Worm (Caenorhabditis elegans) whole organism, L1 larva: ENCODE data around the gene Y39G8B.1.
"Not testable (repeated sequence)": the region's sequence is repeated elsewhere in the genome, so short reads cannot be mapped to it uniquely, and the experiment has no call there.

Experiments
- C04F5.9 ChIP-seq: sonication (generic microtip); optimal IDR thresholded peaks from 2 replicates; lab custom pipeline; 2016; ENCODE audit warnings: missing genetic modification characterization, missing compliant biosample characterization
- C34B4.2 ChIP-seq: sonication (generic microtip); optimal IDR thresholded peaks from 2 replicates; lab custom pipeline; 2017; ENCODE audit warnings: mild to moderate bottlenecking, missing genetic modification characterization, missing compliant biosample characterization
- F16B12.6 ChIP-seq: fragments of 150-350 bp; optimal IDR thresholded peaks from 2 replicates; lab custom pipeline; 2014; ENCODE audit warnings: missing biosample characterization, missing genetic modification characterization
- alr-1 ChIP-seq: fragments of 200-800 bp; sonication (Bioruptor generic); optimal IDR thresholded peaks from 2 replicates; lab custom pipeline; 2018; ENCODE audit warnings: borderline replicate concordance, mild to moderate bottlenecking, missing genetic modification characterization, missing compliant biosample characterization
- ama-1 ChIP-seq: fragments of 150-350 bp; optimal IDR thresholded peaks from 2 replicates; lab custom pipeline; 2014
- blmp-1 ChIP-seq: fragments of 150-350 bp; optimal IDR thresholded peaks from 2 replicates; lab custom pipeline; 2014; ENCODE audit warnings: missing biosample characterization, missing genetic modification characterization
- ceh-8 ChIP-seq: fragments of 200-800 bp; sonication (Bioruptor generic); optimal IDR thresholded peaks from 2 replicates; lab custom pipeline; 2018; ENCODE audit warnings: mild to moderate bottlenecking, missing genetic modification characterization, moderate library complexity, missing compliant biosample characterization
- ceh-82 ChIP-seq, 3 experiments: fragments of 150-350 bp in 1 of 3; sonication (generic microtip) in 2 of 3; optimal IDR thresholded peaks; 2 replicates each; lab custom pipeline; 2014 to 2017; ENCODE audit warnings: missing biosample characterization in 3 of 3, missing genetic modification characterization in 3 of 3
- ceh-88 ChIP-seq: fragments of 200-800 bp; sonication (Bioruptor generic); IDR thresholded peaks from 2 replicates; pipeline ENCODE4 v1.3.6; 2022; ENCODE audit warnings: missing genetic modification characterization, missing compliant biosample characterization
- ceh-90 ChIP-seq: sonication (generic microtip); optimal IDR thresholded peaks from 2 replicates; lab custom pipeline; 2016; ENCODE audit warnings: missing genetic modification characterization, missing compliant biosample characterization
- ces-1 ChIP-seq: fragments of 150-350 bp; optimal IDR thresholded peaks from 2 replicates; lab custom pipeline; 2014; ENCODE audit warnings: missing biosample characterization, missing genetic modification reagents, missing genetic modification characterization
- dpl-1 ChIP-seq, 3 experiments: fragments of 150-350 bp in 2 of 3; sonication (generic microtip) in 1 of 3; optimal IDR thresholded peaks; 2 replicates each; lab custom pipeline; 2014 to 2017; ENCODE audit warnings: missing biosample characterization in 3 of 3, missing genetic modification characterization in 3 of 3, missing genetic modification reagents in 3 of 3
- egl-13 ChIP-seq: sonication (generic microtip); optimal IDR thresholded peaks from 2 replicates; lab custom pipeline; 2016; ENCODE audit warnings: missing genotype, missing genetic modification reagents, missing genetic modification characterization, missing compliant biosample characterization
- elt-3 ChIP-seq, 6 experiments: fragments of 150-350 bp in 1 of 6; sonication (generic microtip); optimal IDR thresholded peaks; 2 replicates each; lab custom pipeline; 2017 to 2018; ENCODE audit warnings: missing biosample characterization in 6 of 6, missing genetic modification characterization in 6 of 6, inconsistent platforms in 1 of 6
- fkh-4 ChIP-seq: sonication (generic microtip); optimal IDR thresholded peaks from 2 replicates; lab custom pipeline; 2016; ENCODE audit warnings: missing compliant biosample characterization, missing genetic modification characterization, borderline replicate concordance
- fos-1 ChIP-seq: fragments of 150-350 bp; optimal IDR thresholded peaks from 2 replicates; lab custom pipeline; 2014; ENCODE audit warnings: missing biosample characterization, missing genetic modification characterization
- grh-1 ChIP-seq: fragments of 200-800 bp; sonication (Bioruptor generic); IDR thresholded peaks from 2 replicates; pipeline ENCODE4 v1.3.6; 2022; ENCODE audit warnings: missing genetic modification reagents, missing genetic modification characterization, missing compliant biosample characterization
- irx-1 ChIP-seq: sonication (generic microtip); optimal IDR thresholded peaks from 2 replicates; lab custom pipeline; 2016; ENCODE audit warnings: missing genetic modification characterization, missing compliant biosample characterization
- lin-14 ChIP-seq: fragments of 200-800 bp; sonication (Bioruptor generic); optimal IDR thresholded peaks from 2 replicates; lab custom pipeline; 2018; ENCODE audit warnings: mild to moderate bottlenecking, missing genetic modification characterization, moderate library complexity, missing compliant biosample characterization
- lin-35 ChIP-seq, 2 experiments: fragments of 150-350 bp; optimal IDR thresholded peaks; 2 replicates each; lab custom pipeline; 2014; ENCODE audit warnings: missing biosample characterization in 2 of 2, missing genetic modification characterization in 2 of 2, missing genetic modification reagents in 2 of 2
- lin-39 ChIP-seq: fragments of 150-350 bp; optimal IDR thresholded peaks from 2 replicates; lab custom pipeline; 2014; ENCODE audit warnings: missing biosample characterization, missing genetic modification reagents, missing genetic modification characterization
- lsy-2 ChIP-seq, 2 experiments: fragments of 150-350 bp; optimal IDR thresholded peaks; 2 replicates each; lab custom pipeline; 2014; ENCODE audit warnings: missing biosample characterization in 2 of 2, missing genetic modification characterization in 2 of 2
- mep-1 ChIP-seq: fragments of 150-350 bp; optimal IDR thresholded peaks from 2 replicates; lab custom pipeline; 2014; ENCODE audit warnings: missing biosample characterization, missing genetic modification characterization
- nhr-11 ChIP-seq: fragments of 150-350 bp; optimal IDR thresholded peaks from 2 replicates; lab custom pipeline; 2014; ENCODE audit warnings: missing biosample characterization, missing genetic modification characterization
- nhr-12 ChIP-seq: sonication (generic microtip); optimal IDR thresholded peaks from 2 replicates; lab custom pipeline; 2017; ENCODE audit warnings: missing biosample characterization, missing genetic modification characterization
- nhr-28 ChIP-seq: fragments of 150-350 bp; optimal IDR thresholded peaks from 2 replicates; lab custom pipeline; 2014; ENCODE audit warnings: missing biosample characterization, missing genetic modification characterization
- nhr-76 ChIP-seq: sonication (generic microtip); optimal IDR thresholded peaks from 2 replicates; lab custom pipeline; 2017; ENCODE audit warnings: missing biosample characterization, missing genetic modification characterization
- nhr-77 ChIP-seq: fragments of 150-350 bp; optimal IDR thresholded peaks from 2 replicates; lab custom pipeline; 2014; ENCODE audit warnings: missing biosample characterization, missing genetic modification characterization
- nhr-84 ChIP-seq: sonication (generic microtip); optimal IDR thresholded peaks from 2 replicates; lab custom pipeline; 2017; ENCODE audit warnings: missing biosample characterization, missing genetic modification characterization
- nhr-85 ChIP-seq: sonication (generic microtip); peaks from one replicate; lab custom pipeline; 2016; ENCODE audit warnings: missing genetic modification characterization, inconsistent platforms, missing compliant biosample characterization
- pag-3 ChIP-seq: sonication (generic microtip); optimal IDR thresholded peaks from 2 replicates; lab custom pipeline; 2017; ENCODE audit warnings: missing genetic modification characterization, mild to moderate bottlenecking, missing compliant biosample characterization, antibody characterized with exemption, borderline replicate concordance; ENCODE audit not compliant: insufficient read depth
- pax-3 ChIP-seq: fragments of 200-800 bp; sonication (Bioruptor generic); optimal IDR thresholded peaks from 2 replicates; lab custom pipeline; 2018; ENCODE audit warnings: mild to moderate bottlenecking, missing genetic modification characterization, moderate library complexity, missing compliant biosample characterization
- rnt-1 ChIP-seq: sonication (generic microtip); optimal IDR thresholded peaks from 2 replicates; lab custom pipeline; 2016; ENCODE audit warnings: mild to moderate bottlenecking, missing genetic modification characterization, moderate library complexity, missing compliant biosample characterization
- skn-1 ChIP-seq: fragments of 150-350 bp; optimal IDR thresholded peaks from 2 replicates; lab custom pipeline; 2014; ENCODE audit warnings: missing biosample characterization, missing genetic modification characterization
- snpc-4 ChIP-seq: fragments of 150-350 bp; optimal IDR thresholded peaks from 2 replicates; lab custom pipeline; 2014; ENCODE audit warnings: missing biosample characterization, missing genetic modification characterization
- snu-23 ChIP-seq: sonication (generic microtip); optimal IDR thresholded peaks from 2 replicates; lab custom pipeline; 2016; ENCODE audit warnings: missing genetic modification characterization, missing compliant biosample characterization
- swsn-7 ChIP-seq: sonication (generic microtip); optimal IDR thresholded peaks from 2 replicates; lab custom pipeline; 2016; ENCODE audit warnings: missing genetic modification characterization, missing compliant biosample characterization
- tlp-1 ChIP-seq: fragments of 150-350 bp; optimal IDR thresholded peaks from 2 replicates; lab custom pipeline; 2014; ENCODE audit warnings: missing biosample characterization, missing genetic modification characterization
- unc-130 ChIP-seq: fragments of 150-350 bp; optimal IDR thresholded peaks from 2 replicates; lab custom pipeline; 2017; ENCODE audit warnings: missing biosample characterization, missing genetic modification characterization, inconsistent platforms
- unc-98 ChIP-seq: fragments of 200-800 bp; sonication (Bioruptor generic); IDR thresholded peaks from 2 replicates; pipeline ENCODE4 v1.3.6; 2022; ENCODE audit warnings: missing genetic modification characterization, missing compliant biosample characterization
- xbp-1 ChIP-seq: sonication (generic microtip); optimal IDR thresholded peaks from 2 replicates; lab custom pipeline; 2016; ENCODE audit warnings: missing genetic modification characterization, missing compliant biosample characterization
- ztf-11 ChIP-seq, 2 experiments: sonication (generic microtip); optimal IDR thresholded peaks; 2 replicates each; lab custom pipeline; 2016 to 2017; ENCODE audit warnings: missing genetic modification characterization in 2 of 2, missing biosample characterization in 1 of 2, missing compliant biosample characterization in 1 of 2
- ztf-4 ChIP-seq: fragments of 150-350 bp; optimal IDR thresholded peaks from 2 replicates; lab custom pipeline; 2014; ENCODE audit warnings: missing biosample characterization, missing genetic modification characterization

Gene Y39G8B.1

ce11 chrII:13973514-13973913 is at the start of gene Y39G8B.1:
Y39G8B.1 (minus strand) TSS chrII:13973812.
- TF ChIP-seq lin-35 (GFP tag; optimal IDR thresholded peaks at IDR 0.05; lab: Kevin White, UChicago) (peak in 1 of 2 experiments; percentile 33), pag-3 (tag; lab: Kevin White, UChicago) (no peak), elt-3 (tag; optimal IDR thresholded peaks at IDR 0.05; lab: Kevin White, UChicago) (no peak), fkh-4 (no peak), ztf-11 (tag; optimal IDR thresholded peaks at IDR 0.05; lab: Kevin White, UChicago) (no peak), lsy-2 (tag; optimal IDR thresholded peaks at IDR 0.05; lab: Kevin White, UChicago) (peak in 1 of 2 experiments; percentile 7), dpl-1 (GFP tag; optimal IDR thresholded peaks at IDR 0.05; lab: Kevin White, UChicago) (peak in 1 of 3 experiments; percentile 9), nhr-84 (tag; lab: Kevin White, UChicago) (no peak), F16B12.6 (peak; percentile 35), mep-1 (tag; lab: Kevin White, UChicago) (peak; percentile 47), ces-1 (GFP tag; lab: Kevin White, UChicago) (no peak), nhr-76 (tag; lab: Kevin White, UChicago) (no peak), skn-1 (tag; lab: Kevin White, UChicago) (peak; percentile 1), blmp-1 (tag; lab: Kevin White, UChicago) (peak; percentile 58)

- not testable (repeated sequence) for TF ChIP-seq ama-1 (lab: Kevin White, UChicago); ceh-82 (tag; optimal IDR thresholded peaks at IDR 0.05; lab: Kevin White, UChicago); nhr-76 (tag; lab: Kevin White, UChicago)
Observed at ce11 chrII:14021230-14021629, 47.6 kb upstream of the Y39G8B.1 start, which contains the start of gene F01D5.10. F01D5.10 (minus strand) TSS chrII:14021330.

ce11 chrII:14019625-14020024 is 46.0 kb upstream of the Y39G8B.1 start:
- TF ChIP-seq ceh-8 (GFP tag; lab: Kevin White, UChicago), result peak; percentile 43

- TF ChIP-seq ztf-11 (tag; optimal IDR thresholded peaks at IDR 0.05; lab: Kevin White, UChicago), result no peak
- no peak for TF ChIP-seq unc-98
- TF ChIP-seq, all 84 proteins: peak for 0
Observed at ce11 chrII:14018887-14019286, 45.3 kb upstream of the Y39G8B.1 start.

ce11 chrII:14018192-14018591 is 44.6 kb upstream of the Y39G8B.1 start:
- peak; percentile 5 for TF ChIP-seq C34B4.2
- TF ChIP-seq ceh-8 (GFP tag; lab: Kevin White, UChicago), result peak; percentile 79
- TF ChIP-seq nhr-28, result no peak
- peak; percentile 84 for TF ChIP-seq xbp-1 (tag; lab: Kevin White, UChicago)
- peak; percentile 83 for TF ChIP-seq lin-14
- TF ChIP-seq snu-23 (GFP tag; lab: Kevin White, UChicago), result peak; percentile 91
- peak; percentile 40 to 80 for TF ChIP-seq lin-35 (GFP tag; optimal IDR thresholded peaks at IDR 0.05; lab: Kevin White, UChicago)
- TF ChIP-seq alr-1 (tag; lab: Kevin White, UChicago), result no peak
- TF ChIP-seq fkh-4, result no peak
- TF ChIP-seq ztf-4 (tag; lab: Kevin White, UChicago), result peak; percentile 53
- TF ChIP-seq ama-1 (lab: Kevin White, UChicago), result peak; percentile 97
- TF ChIP-seq ceh-82 (tag; optimal IDR thresholded peaks at IDR 0.05; lab: Kevin White, UChicago), result peak; percentile 22 to 58 (median 33)
- TF ChIP-seq rnt-1 (tag; lab: Kevin White, UChicago), result peak; percentile 85
- peak; percentile 28 to 67 (median 50) for TF ChIP-seq dpl-1 (GFP tag; optimal IDR thresholded peaks at IDR 0.05; lab: Kevin White, UChicago)
- TF ChIP-seq snpc-4 (tag; lab: Kevin White, UChicago), result peak; percentile 100
- TF ChIP-seq nhr-12 (tag; lab: Kevin White, UChicago), result no peak
- peak; percentile 86 for TF ChIP-seq nhr-77 (tag; lab: Kevin White, UChicago)
- TF ChIP-seq lsy-2 (tag; optimal IDR thresholded peaks at IDR 0.05; lab: Kevin White, UChicago), result peak; percentile 31 to 80
- no peak for TF ChIP-seq tlp-1 (tag; lab: Kevin White, UChicago)
- TF ChIP-seq C04F5.9 (tag; lab: Kevin White, UChicago), result peak; percentile 57
- peak; percentile 23 for TF ChIP-seq unc-130 (tag; lab: Kevin White, UChicago)
- TF ChIP-seq pax-3 (tag; lab: Kevin White, UChicago), result peak; percentile 67
- TF ChIP-seq nhr-85, result peak; percentile 97
- no peak for TF ChIP-seq ceh-90 (tag; lab: Kevin White, UChicago)
- TF ChIP-seq irx-1, result peak; percentile 79
- TF ChIP-seq elt-3 (tag; optimal IDR thresholded peaks at IDR 0.05; lab: Kevin White, UChicago), result peak in 2 of 6 experiments; percentile 67 to 70
- TF ChIP-seq nhr-11 (tag; lab: Kevin White, UChicago), result peak; percentile 49
- peak; percentile 61 for TF ChIP-seq ceh-88 (GFP tag; lab: Robert Waterston, UW)
- TF ChIP-seq swsn-7 (tag; lab: Kevin White, UChicago), result peak; percentile 92
- peak; percentile 65 for TF ChIP-seq egl-13 (tag; lab: Kevin White, UChicago)
- TF ChIP-seq fos-1, result peak; percentile 44
- TF ChIP-seq lin-39 (tag; lab: Kevin White, UChicago), result peak; percentile 81
- TF ChIP-seq grh-1, result peak; percentile 89
